Worm (Caenorhabditis elegans) whole organism, early embryonic: Measurements from ENCODE around the gene Y22D7AL.16.
A peak's percentile ranks its signal among the peaks of the same experiment; 100 is the strongest.

Experiments used
- B0310.2 ChIP-seq: sonication (generic microtip); optimal IDR thresholded peaks from 2 replicates; lab custom pipeline; 2016; ENCODE audit warnings: mild to moderate bottlenecking, missing genetic modification characterization, missing compliant biosample characterization
- F13C5.2 ChIP-seq: sonication (generic microtip); optimal IDR thresholded peaks from 2 replicates; lab custom pipeline; 2017; ENCODE audit warnings: mild to moderate bottlenecking, missing genetic modification characterization, inconsistent platforms, missing compliant biosample characterization
- aly-1 ChIP-seq: sonication (generic microtip); optimal IDR thresholded peaks from 2 replicates; lab custom pipeline; 2016; ENCODE audit warnings: missing genetic modification characterization, missing compliant biosample characterization
- ama-1 ChIP-seq: fragments of 150-350 bp; optimal IDR thresholded peaks from 2 replicates; lab custom pipeline; 2014
- ceh-13 ChIP-seq: fragments of 200-800 bp; sonication (Bioruptor generic); optimal IDR thresholded peaks from 2 replicates; lab custom pipeline; 2018; ENCODE audit warnings: mild to moderate bottlenecking, missing genetic modification characterization, missing compliant biosample characterization
- ceh-36 ChIP-seq: sonication (generic microtip); optimal IDR thresholded peaks from 2 replicates; lab custom pipeline; 2016; ENCODE audit warnings: missing genetic modification characterization, inconsistent platforms, missing compliant biosample characterization
- ets-7 ChIP-seq: sonication (generic microtip); optimal IDR thresholded peaks from 2 replicates; lab custom pipeline; 2016; ENCODE audit warnings: missing genotype, missing genetic modification characterization, missing compliant biosample characterization
- flt-1 ChIP-seq: fragments of 200-800 bp; sonication (Bioruptor generic); IDR thresholded peaks from 2 replicates; pipeline ENCODE4 v1.3.6; 2022; ENCODE audit warnings: missing genetic modification characterization, missing compliant biosample characterization
- hmbx-1 ChIP-seq: sonication (generic microtip); optimal IDR thresholded peaks from 2 replicates; lab custom pipeline; 2016; ENCODE audit warnings: mild to moderate bottlenecking, missing genetic modification characterization, missing compliant biosample characterization
- hmg-4 ChIP-seq: fragments of 200-800 bp; sonication (Bioruptor generic); optimal IDR thresholded peaks from 2 replicates; lab custom pipeline; 2018; ENCODE audit warnings: mild to moderate bottlenecking, missing genetic modification characterization, missing compliant biosample characterization
- hnd-1 ChIP-seq: sonication (generic microtip); optimal IDR thresholded peaks from 2 replicates; lab custom pipeline; 2016; ENCODE audit warnings: missing genetic modification characterization, missing compliant biosample characterization
- pes-1 ChIP-seq: fragments of 200-800 bp; sonication (Bioruptor generic); IDR thresholded peaks from 2 replicates; pipeline ENCODE4 v1.3.6; 2022; ENCODE audit warnings: missing genetic modification reagents, missing genetic modification characterization, missing compliant biosample characterization
- scrt-1 ChIP-seq: fragments of 200-800 bp; sonication (Bioruptor generic); IDR thresholded peaks from 2 replicates; pipeline ENCODE4 v1.3.6; 2022; ENCODE audit warnings: missing genetic modification characterization, missing compliant biosample characterization
- sea-1 ChIP-seq: fragments of 200-800 bp; sonication (Bioruptor generic); conservative IDR thresholded peaks from 2 replicates; pipeline ENCODE4 v1.3.6; 2022; ENCODE audit warnings: missing genetic modification characterization, missing compliant biosample characterization
- tbx-11 ChIP-seq: fragments of 200-800 bp; sonication (Bioruptor generic); IDR thresholded peaks from 2 replicates; pipeline ENCODE4 v1.3.6; 2022; ENCODE audit warnings: missing genetic modification characterization, missing compliant biosample characterization
- tbx-37 ChIP-seq: fragments of 200-800 bp; sonication (Bioruptor generic); conservative IDR thresholded peaks from 2 replicates; pipeline ENCODE4 v1.3.6; 2022; ENCODE audit warnings: missing genetic modification reagents, missing genetic modification characterization, missing compliant biosample characterization
- tra-4 ChIP-seq: sonication (generic microtip); optimal IDR thresholded peaks from 2 replicates; lab custom pipeline; 2017; ENCODE audit warnings: missing genetic modification characterization, missing compliant biosample characterization

Gene Y22D7AL.16

DNA sequence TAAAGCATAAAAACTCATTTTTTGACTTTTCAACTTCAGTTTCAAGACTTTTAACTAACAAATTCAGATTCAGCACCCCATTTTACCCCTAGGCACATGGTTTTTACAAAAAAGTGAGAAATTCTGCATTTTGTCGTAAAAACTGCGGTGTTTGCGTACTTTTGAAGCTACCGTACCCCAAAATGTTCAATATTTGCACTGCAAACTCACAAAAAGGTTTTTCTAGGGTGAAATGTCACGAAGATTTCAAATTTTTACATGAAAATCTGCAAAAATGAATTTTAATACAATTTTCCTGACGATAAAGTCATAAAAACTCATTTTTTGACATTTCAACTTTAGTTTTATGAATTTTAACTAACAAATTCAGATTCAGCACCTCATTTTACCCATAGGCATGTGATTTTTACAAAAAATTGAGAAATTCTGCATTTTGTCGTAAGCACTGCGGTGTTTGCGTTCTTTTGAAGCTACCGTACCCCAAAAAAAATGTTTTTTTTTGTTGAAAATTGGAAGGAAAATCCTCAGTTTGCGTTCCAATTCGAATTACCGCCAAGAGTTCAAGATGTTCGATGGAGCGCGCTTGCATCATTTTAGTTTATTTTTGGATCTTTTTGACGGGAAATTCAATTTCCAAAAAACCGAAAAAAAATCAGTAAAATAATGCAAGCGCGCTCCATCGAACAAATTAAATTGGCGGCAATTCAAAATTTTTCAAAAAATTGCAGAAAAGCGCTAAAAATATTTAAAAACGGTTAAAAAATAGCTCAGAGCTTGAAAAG, 48.6 kb downstream of the Y22D7AL.16 start:
- TF ChIP-seq sea-1 (GFP tag; lab: Robert Waterston, UW) = 0 out of 2 replicates have a peak, but pooled peaks have one; percentile 38
- no peak for TF ChIP-seq hmbx-1 (tag; lab: Kevin White, UChicago)
- TF ChIP-seq hnd-1 (tag; lab: Kevin White, UChicago) = no peak
- TF ChIP-seq aly-1 (tag; lab: Kevin White, UChicago) = no peak
- TF ChIP-seq tra-4 (tag; lab: Kevin White, UChicago) = no peak
- TF ChIP-seq ama-1 (lab: Kevin White, UChicago) = no peak
- TF ChIP-seq ets-7 (tag; lab: Kevin White, UChicago) = no peak
- TF ChIP-seq flt-1 = no peak
- peak; percentile 44 for TF ChIP-seq B0310.2
- no peak for TF ChIP-seq F13C5.2 (tag; lab: Kevin White, UChicago)
- no peak for TF ChIP-seq ceh-13 (GFP tag; lab: Kevin White, UChicago)
- TF ChIP-seq tbx-37 (GFP tag; lab: Robert Waterston, UW) = no peak
- TF ChIP-seq hmg-4 (GFP tag; lab: Kevin White, UChicago) = no peak

DNA sequence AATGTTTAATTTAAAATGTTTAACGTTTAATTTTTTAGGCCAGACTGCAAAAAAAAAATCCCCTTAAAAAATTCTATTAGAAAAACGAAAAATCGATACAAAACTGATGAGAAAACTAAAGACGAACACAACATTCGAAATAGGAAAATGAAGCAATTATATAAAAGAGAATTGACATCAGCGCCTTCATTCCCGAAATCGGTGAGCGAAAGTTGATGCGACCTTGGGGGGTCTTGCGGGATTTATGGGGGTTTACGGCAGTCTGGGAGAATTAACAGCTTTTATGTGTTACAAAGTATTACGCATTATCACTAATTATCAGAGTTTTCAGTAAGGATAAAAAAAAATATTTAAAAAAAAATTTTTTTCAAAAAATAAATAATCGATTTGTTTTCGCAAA, 50.6 kb downstream of the Y22D7AL.16 start:
- TF ChIP-seq F13C5.2 (tag; lab: Kevin White, UChicago) (no peak), ets-7 (tag; lab: Kevin White, UChicago) (no peak), tbx-11 (no peak), tbx-37 (GFP tag; lab: Robert Waterston, UW) (no peak), hmg-4 (GFP tag; lab: Kevin White, UChicago) (no peak), ceh-13 (GFP tag; lab: Kevin White, UChicago) (no peak), ceh-36 (tag; lab: Kevin White, UChicago) (no peak), scrt-1 (GFP tag; lab: Robert Waterston, UW) (no peak), ama-1 (lab: Kevin White, UChicago) (no peak), B0310.2 (no peak), pes-1 (GFP tag; lab: Robert Waterston, UW) (no peak), sea-1 (GFP tag; lab: Robert Waterston, UW) (no peak)

DNA sequence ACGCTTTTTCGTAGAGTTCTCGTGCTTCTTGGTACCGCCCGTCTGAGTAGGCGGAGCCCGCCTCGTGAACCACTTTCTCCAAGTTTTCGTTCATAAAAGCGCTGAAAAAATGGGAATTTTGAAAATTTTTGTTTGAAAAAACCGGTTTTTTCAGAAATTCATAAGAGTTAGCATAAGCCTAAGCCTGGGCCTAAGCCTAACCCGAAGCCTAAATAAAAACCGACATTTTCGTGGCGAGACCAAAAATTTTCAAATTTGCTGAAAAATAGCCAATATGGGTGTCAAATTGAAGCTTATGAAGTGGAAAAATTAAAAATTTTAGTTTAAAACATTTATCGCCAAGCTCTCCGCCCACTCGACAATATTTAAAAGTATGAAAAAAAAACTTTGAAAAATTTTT, 51.1 kb downstream of the Y22D7AL.16 start, which contains the start of gene Y22D7AL.9:
Gene Y22D7AL.9, minus strand, starts transcription at position 101 of the 400 bp plus-strand sequence.
- no peak for TF ChIP-seq hmg-4 (GFP tag; lab: Kevin White, UChicago)
- TF ChIP-seq B0310.2 = no peak
- TF ChIP-seq pes-1 (GFP tag; lab: Robert Waterston, UW) = no peak
- no peak for TF ChIP-seq ceh-13 (GFP tag; lab: Kevin White, UChicago)
- no peak for TF ChIP-seq ets-7 (tag; lab: Kevin White, UChicago)

DNA sequence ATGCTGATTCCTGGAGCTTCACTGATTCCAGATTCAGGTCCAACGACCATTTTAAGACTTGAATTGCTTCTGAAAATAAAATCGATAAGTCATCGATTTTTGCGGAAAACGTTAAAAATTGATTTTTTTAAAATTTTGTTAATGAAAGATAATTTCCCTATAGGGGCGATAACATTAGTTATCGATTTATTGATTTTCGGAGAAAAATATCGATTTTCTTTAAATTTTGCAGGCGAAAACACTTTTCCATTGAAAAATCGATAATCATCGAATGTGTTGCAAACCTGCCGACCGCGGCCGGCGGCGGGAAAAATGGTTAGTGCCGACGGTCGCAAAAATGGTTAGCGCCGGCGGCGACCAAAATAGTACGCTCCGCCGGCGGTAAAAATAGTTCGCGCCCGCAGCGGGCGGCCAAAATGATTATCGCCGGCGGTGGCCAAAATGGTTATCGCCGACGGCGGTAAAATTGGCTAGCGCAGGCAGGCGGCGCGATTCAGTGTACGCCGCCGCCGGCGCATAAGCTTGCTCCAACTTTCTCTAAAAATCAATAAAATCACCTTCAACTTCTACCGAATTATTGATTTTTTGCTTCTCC, 51.9 kb downstream of the Y22D7AL.16 start:
- TF ChIP-seq tbx-11 = no peak
- 0 out of 2 replicates have a peak, but pooled peaks have one; percentile 51 for TF ChIP-seq pes-1 (GFP tag; lab: Robert Waterston, UW)
- TF ChIP-seq ama-1 (lab: Kevin White, UChicago) = no peak
